Worm (Caenorhabditis elegans): ENCODE results near the gene C06G3.8.

C06G3.8 gene

DNA sequence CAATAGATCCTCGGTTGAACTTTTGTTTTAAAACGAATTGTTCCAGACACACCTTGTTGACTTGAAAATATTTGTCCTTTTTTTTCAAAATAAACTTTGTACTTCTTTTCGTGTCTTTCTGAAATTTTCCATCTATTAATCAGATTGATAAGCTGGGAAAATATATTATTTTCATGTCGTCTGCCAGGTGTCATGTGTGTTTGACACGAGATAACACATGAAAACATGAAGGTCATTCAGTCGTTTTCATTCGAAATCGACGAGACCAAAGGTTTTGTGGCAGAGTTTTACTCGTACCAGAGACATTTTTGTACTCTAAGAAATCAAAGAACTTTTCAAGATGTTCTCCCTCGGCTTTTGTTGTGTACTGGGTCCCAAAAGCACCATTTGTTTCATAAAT, 11.7 kb downstream of the C06G3.8 start:
- TF ChIP-seq snpc-4 (GFP tag; optimal IDR thresholded peaks at IDR 0.05) (no peak), snpc-4 (tag; optimal IDR thresholded peaks at IDR 0.05) (peak in 1 of 4 experiments; percentile 4), snpc-1.3 (tag; optimal IDR thresholded peaks at IDR 0.05; ENCODE audit: insufficient read depth) (no peak), cebp-1 (GFP tag; IDR thresholded peaks at IDR 0.05) (0 out of 2 replicates have a peak, but pooled peaks have one; percentile 15), cebp-1 (tag; optimal IDR thresholded peaks at IDR 0.05) (peak; percentile 50), tbp1 (GFP tag; optimal IDR thresholded peaks at IDR 0.05) (peak; percentile 5), B0035.1 (tag; optimal IDR thresholded peaks at IDR 0.05) (no peak), T26A5.8 (tag; optimal IDR thresholded peaks at IDR 0.05) (no peak), B0336.3 (GFP tag; IDR thresholded peaks at IDR 0.05) (no peak), ztf-26 (tag; optimal IDR thresholded peaks at IDR 0.05) (peak; percentile 19), atf-7 (tag; optimal IDR thresholded peaks at IDR 0.05) (peak; percentile 9), F10E7.11 (tag; optimal IDR thresholded peaks at IDR 0.05) (no peak), pha-4 (tag; optimal IDR thresholded peaks at IDR 0.05) (peak; percentile 42), ccch-3 (GFP tag; optimal IDR thresholded peaks at IDR 0.05) (no peak), nhr-90 (tag; optimal IDR thresholded peaks at IDR 0.05) (no peak), nhr-80 (tag; optimal IDR thresholded peaks at IDR 0.05) (peak; percentile 78), lir-1 (GFP tag; conservative IDR thresholded peaks at IDR 0.05) (no peak), attf-5 (GFP tag; optimal IDR thresholded peaks at IDR 0.05) (peak; percentile 38)

DNA sequence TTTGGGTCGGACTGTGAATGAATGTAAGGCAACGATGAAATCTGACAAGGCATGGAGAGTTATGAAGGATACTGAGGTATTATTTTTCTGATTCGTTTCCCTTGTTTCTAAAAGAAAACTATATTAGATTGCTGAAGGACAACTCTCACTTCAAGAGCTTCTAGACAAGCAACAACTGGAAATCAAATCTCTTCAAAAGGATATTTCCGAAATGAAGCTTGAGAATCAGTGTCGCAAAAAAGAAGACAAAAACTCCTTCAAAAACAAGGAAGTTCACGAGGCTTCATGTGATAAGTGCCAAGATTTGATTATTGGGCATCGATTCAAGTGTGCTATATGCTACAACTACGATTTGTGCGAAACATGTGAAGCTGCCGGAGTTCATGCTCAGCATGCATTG, 13.7 kb downstream of the C06G3.8 start:
- TF ChIP-seq egl-18 (GFP tag; IDR thresholded peaks at IDR 0.05) (no peak), ceh-27 (GFP tag; optimal IDR thresholded peaks at IDR 0.05) (peak; percentile 9)

DNA sequence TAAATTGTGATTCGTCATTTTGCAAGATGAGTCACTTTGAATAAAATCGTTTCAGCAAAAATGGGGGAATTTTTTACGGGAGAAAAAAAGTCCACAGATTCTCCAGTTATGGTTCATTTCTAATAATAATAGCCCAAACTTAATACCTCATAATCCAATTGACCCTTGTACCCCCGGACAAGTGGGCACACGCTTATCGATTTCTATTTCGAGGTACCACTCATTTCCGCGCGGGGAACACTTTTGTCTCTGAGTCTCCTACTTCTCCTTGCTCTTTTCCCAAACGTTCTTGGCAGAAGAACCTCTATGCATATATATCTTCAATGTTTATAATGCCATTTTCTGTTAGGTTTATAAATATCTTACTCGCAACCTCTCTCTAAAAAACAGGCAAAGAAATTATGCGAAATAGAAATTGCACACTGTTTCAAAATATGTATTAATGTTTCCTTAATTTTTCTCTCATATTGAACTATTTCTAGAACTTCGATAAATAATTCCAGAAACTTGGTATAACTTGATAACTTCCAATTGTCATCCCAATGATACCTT, 15.2 kb downstream of the C06G3.8 start, which contains the start of gene gldi-4:
gldi-4 (plus strand) TSS at position 502 of the 552 bp plus-strand sequence.
- TF ChIP-seq egl-18 (GFP tag; IDR thresholded peaks at IDR 0.05): no peak
- TF ChIP-seq ztf-22 (GFP tag; optimal IDR thresholded peaks at IDR 0.05): no peak
- TF ChIP-seq cebp-2 (GFP tag; IDR thresholded peaks at IDR 0.05): no peak
- no peak for TF ChIP-seq ets-4 (GFP tag; optimal IDR thresholded peaks at IDR 0.05)
- TF ChIP-seq F57C9.4 (tag; optimal IDR thresholded peaks at IDR 0.05): no peak
- TF ChIP-seq ceh-100 (GFP tag; IDR thresholded peaks at IDR 0.05): no peak
- TF ChIP-seq madf-3 (GFP tag; IDR thresholded peaks at IDR 0.05): no peak
- no peak for TF ChIP-seq snpc-4 (GFP tag; optimal IDR thresholded peaks at IDR 0.05)
- no peak for TF ChIP-seq snpc-4 (tag; optimal IDR thresholded peaks at IDR 0.05)
- no peak for TF ChIP-seq hmg-20 (GFP tag; IDR thresholded peaks at IDR 0.05)
- TF ChIP-seq T26A5.8 (tag; optimal IDR thresholded peaks at IDR 0.05): no peak

DNA sequence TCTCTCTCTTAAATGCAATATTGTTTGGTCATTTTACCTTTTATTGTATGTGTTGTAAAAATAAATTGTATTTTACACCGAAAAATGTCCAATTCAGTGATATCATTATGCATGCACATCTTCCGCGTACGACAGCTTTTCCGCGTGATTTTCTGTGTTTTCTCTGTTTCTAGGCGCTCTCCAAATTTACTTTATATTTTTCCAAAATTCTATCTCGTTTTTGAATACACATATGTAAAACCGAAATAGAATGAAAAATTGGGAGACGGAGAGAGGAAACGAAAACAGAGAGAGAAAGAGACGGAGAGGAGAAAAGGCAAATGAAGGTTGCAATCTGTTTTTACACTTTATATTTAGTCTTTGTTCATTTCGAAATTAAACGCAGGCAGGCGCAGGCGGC, 15.9 kb downstream of the C06G3.8 start:
- TF ChIP-seq hmg-1.2 (GFP tag; IDR thresholded peaks at IDR 0.05) (peak; percentile 41; the same call in 1 of the 2 replicates), B0035.1 (tag; optimal IDR thresholded peaks at IDR 0.05) (no peak), sea-2 (GFP tag; IDR thresholded peaks at IDR 0.05) (no peak), B0336.3 (GFP tag; IDR thresholded peaks at IDR 0.05) (no peak), cebp-1 (GFP tag; IDR thresholded peaks at IDR 0.05) (no peak), cebp-1 (tag; optimal IDR thresholded peaks at IDR 0.05) (peak; percentile 54), nhr-80 (tag; optimal IDR thresholded peaks at IDR 0.05) (peak; percentile 9), ceh-58 (GFP tag; IDR thresholded peaks at IDR 0.05) (no peak)

DNA sequence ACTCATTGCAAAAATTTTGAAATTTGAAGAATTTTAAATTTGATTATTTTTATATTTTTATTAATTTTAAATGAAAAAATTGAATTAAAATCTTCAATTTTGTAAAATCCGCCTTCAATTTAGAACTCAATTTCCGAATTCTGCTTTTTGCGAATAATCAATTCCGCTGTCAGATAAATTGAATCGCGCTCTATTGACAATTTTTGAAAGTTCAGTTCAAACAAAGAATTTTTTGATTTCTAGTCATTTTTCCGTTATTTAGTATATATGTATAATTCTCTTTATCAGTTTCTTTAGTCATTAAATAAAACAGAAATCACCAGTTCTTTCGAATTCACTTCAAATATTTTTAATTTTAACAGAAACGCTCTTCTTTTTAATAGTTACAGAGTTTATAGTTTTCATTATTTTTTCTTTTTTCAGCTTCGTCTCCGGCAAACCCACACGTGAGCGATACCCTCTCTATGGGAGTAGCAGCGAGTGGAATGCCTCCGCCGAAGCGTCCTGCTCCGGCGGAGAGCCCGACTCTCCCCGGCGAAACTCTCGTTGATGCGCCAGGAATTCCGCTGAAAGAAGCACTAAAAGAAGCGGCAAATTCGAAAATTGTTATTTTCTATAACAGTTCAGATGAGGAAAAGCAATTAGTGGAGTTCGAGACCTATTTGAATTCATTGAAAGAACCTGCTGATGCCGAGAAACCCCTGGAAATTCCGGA, 19.5 kb downstream of the C06G3.8 start:
- TF ChIP-seq F23B12.7 (tag; optimal IDR thresholded peaks at IDR 0.05; ENCODE audit: insufficient read depth): no peak
- TF ChIP-seq let-607 (tag; optimal IDR thresholded peaks at IDR 0.05): no peak
- peak; percentile 41; the same call in 1 of the 2 replicates for TF ChIP-seq egrh-3 (GFP tag; IDR thresholded peaks at IDR 0.05)
- no peak for TF ChIP-seq aptf-2 (GFP tag; conservative IDR thresholded peaks at IDR 0.05)
- TF ChIP-seq mxl-1 (tag; optimal IDR thresholded peaks at IDR 0.05): no peak
- no peak for TF ChIP-seq lir-1 (GFP tag; conservative IDR thresholded peaks at IDR 0.05)
- no peak for TF ChIP-seq snpc-4 (GFP tag; optimal IDR thresholded peaks at IDR 0.05)
- TF ChIP-seq snpc-4 (tag; optimal IDR thresholded peaks at IDR 0.05): peak in 1 of 4 experiments; percentile 5
- no peak for TF ChIP-seq fkh-3 (tag; optimal IDR thresholded peaks at IDR 0.05)
- TF ChIP-seq ztf-25 (GFP tag; IDR thresholded peaks at IDR 0.05): no peak
- peak; percentile 79 for TF ChIP-seq zfh-2 (GFP tag; conservative IDR thresholded peaks at IDR 0.05)
- no peak for TF ChIP-seq hlh-12 (tag; optimal IDR thresholded peaks at IDR 0.05)
- TF ChIP-seq akir-1 (GFP tag; optimal IDR thresholded peaks at IDR 0.05): no peak

All from whole organism, young adult.